Fruit fly (Drosophila melanogaster) whole organism, embryonic: ENCODE data around the gene mbm.
A peak's percentile ranks its signal among the peaks of the same experiment; 100 is the strongest.

Experiments used
- Blimp-1 ChIP-seq: fragments of 200-800 bp; sonication (Bioruptor generic); optimal IDR thresholded peaks from 3 replicates; lab custom pipeline; 2018; ENCODE audit warnings: missing biosample characterization, missing genetic modification characterization, mild to moderate bottlenecking, moderate library complexity, missing genetic modification reagents
- CG10274 ChIP-seq: fragments of 200-800 bp; sonication (Bioruptor generic); optimal IDR thresholded peaks from 3 replicates; lab custom pipeline; 2017; ENCODE audit warnings: missing biosample characterization, mild to moderate bottlenecking, missing genetic modification characterization
- CG11247 ChIP-seq: fragments of 200-800 bp; sonication (Bioruptor generic); IDR thresholded peaks from 2 replicates; pipeline ENCODE4 v1.3.6; 2022; ENCODE audit warnings: missing biosample characterization, missing genetic modification characterization
- CG11723 ChIP-seq: fragments of 200-800 bp; sonication (Bioruptor generic); optimal IDR thresholded peaks from 2 replicates; lab custom pipeline; 2017; ENCODE audit warnings: missing biosample characterization, mild to moderate bottlenecking, missing genetic modification characterization
- CG12236 ChIP-seq: fragments of 200-800 bp; sonication (Bioruptor generic); optimal IDR thresholded peaks from 2 replicates; lab custom pipeline; 2016; ENCODE audit warnings: missing biosample characterization, missing genetic modification characterization
- CG12769 ChIP-seq: fragments of 200-800 bp; sonication (Bioruptor generic); optimal IDR thresholded peaks from 2 replicates; lab custom pipeline; 2019; ENCODE audit warnings: missing biosample characterization, mild to moderate bottlenecking, missing genetic modification characterization, moderate library complexity
- CG13296 ChIP-seq: fragments of 200-800 bp; sonication (Bioruptor generic); optimal IDR thresholded peaks from 3 replicates; lab custom pipeline; 2018; ENCODE audit warnings: missing biosample characterization, mild to moderate bottlenecking, missing genetic modification characterization
- CG13894 ChIP-seq: fragments of 200-800 bp; sonication (Bioruptor generic); optimal IDR thresholded peaks from 3 replicates; lab custom pipeline; 2018; ENCODE audit warnings: missing biosample characterization, mild to moderate bottlenecking, missing genetic modification characterization, moderate library complexity
- CG15073 ChIP-seq: fragments of 200-800 bp; sonication (Bioruptor generic); optimal IDR thresholded peaks from 2 replicates; lab custom pipeline; 2016; ENCODE audit warnings: missing biosample characterization, missing genetic modification characterization
- CG15514 ChIP-seq: fragments of 200-800 bp; sonication (Bioruptor generic); optimal IDR thresholded peaks from 3 replicates; lab custom pipeline; 2017; ENCODE audit warnings: missing biosample characterization, missing genetic modification characterization, mild to moderate bottlenecking, moderate library complexity, missing genetic modification reagents
- CG1602 ChIP-seq: fragments of 200-800 bp; sonication (Bioruptor generic); optimal IDR thresholded peaks from 3 replicates; lab custom pipeline; 2016; ENCODE audit warnings: missing biosample characterization, missing genetic modification characterization
- CG16779 ChIP-seq: fragments of 200-800 bp; sonication (Bioruptor generic); IDR thresholded peaks from 2 replicates; pipeline ENCODE4 v1.3.6; 2022; ENCODE audit warnings: missing biosample characterization, missing genetic modification characterization
- CG17186 ChIP-seq: fragments of 200-800 bp; sonication (Bioruptor generic); optimal IDR thresholded peaks from 3 replicates; lab custom pipeline; 2017; ENCODE audit warnings: missing biosample characterization, missing genetic modification reagents, missing genetic modification characterization
- CG17385 ChIP-seq: fragments of 200-800 bp; sonication (Bioruptor generic); optimal IDR thresholded peaks from 3 replicates; lab custom pipeline; 2018; ENCODE audit warnings: missing biosample characterization, mild to moderate bottlenecking, missing genetic modification characterization
- CG18619 ChIP-seq: fragments of 200-800 bp; sonication (Bioruptor generic); optimal IDR thresholded peaks from 3 replicates; lab custom pipeline; 2017; ENCODE audit warnings: missing biosample characterization, mild to moderate bottlenecking, missing genetic modification characterization
- CG2120 ChIP-seq: fragments of 200-800 bp; sonication (Bioruptor generic); optimal IDR thresholded peaks from 3 replicates; lab custom pipeline; 2016; ENCODE audit warnings: missing biosample characterization, missing genetic modification characterization
- CG31365 ChIP-seq: fragments of 200-800 bp; sonication (Bioruptor generic); optimal IDR thresholded peaks from 2 replicates; lab custom pipeline; 2018; ENCODE audit warnings: missing biosample characterization, mild to moderate bottlenecking, missing genetic modification characterization
- CG3163 ChIP-seq: fragments of 200-800 bp; sonication (Bioruptor generic); optimal IDR thresholded peaks from 3 replicates; lab custom pipeline; 2016; ENCODE audit warnings: missing biosample characterization, missing genetic modification characterization
- CG3281 ChIP-seq: fragments of 200-800 bp; sonication (Bioruptor generic); optimal IDR thresholded peaks from 3 replicates; lab custom pipeline; 2017; ENCODE audit warnings: missing biosample characterization, mild to moderate bottlenecking, missing genetic modification characterization
- CG33213 ChIP-seq: fragments of 200-800 bp; sonication (Bioruptor generic); optimal IDR thresholded peaks from 3 replicates; lab custom pipeline; 2016; ENCODE audit warnings: missing biosample characterization, missing genetic modification characterization
- CG3726 ChIP-seq: fragments of 200-800 bp; sonication (Bioruptor generic); IDR thresholded peaks from 3 replicates; pipeline ENCODE4, ENCODE4 v1.3.6; 2022; ENCODE audit warnings: missing biosample characterization, missing genetic modification characterization
- CG42726 ChIP-seq: fragments of 200-800 bp; sonication (Bioruptor generic); IDR thresholded peaks from 2 replicates; pipeline ENCODE4 v1.3.6; 2022; ENCODE audit warnings: missing biosample characterization, missing genetic modification characterization; ENCODE audit not compliant: partially characterized antibody
- CG7786 ChIP-seq: fragments of 200-800 bp; sonication (Bioruptor generic); optimal IDR thresholded peaks from 2 replicates; lab custom pipeline; 2016; ENCODE audit warnings: missing biosample characterization, missing genetic modification characterization
- CG7963 ChIP-seq: fragments of 200-800 bp; sonication (Bioruptor generic); IDR thresholded peaks from 3 replicates; pipeline ENCODE4 v1.3.6; 2022; ENCODE audit warnings: missing biosample characterization, missing genetic modification characterization; ENCODE audit not compliant: partially characterized antibody
- CG8388 ChIP-seq: fragments of 200-800 bp; sonication (Bioruptor generic); optimal IDR thresholded peaks from 2 replicates; lab custom pipeline; 2019; ENCODE audit warnings: missing biosample characterization, mild to moderate bottlenecking, missing genetic modification characterization, moderate library complexity
- CTCF ChIP-seq: fragments of 200-800 bp; sonication (Bioruptor generic); optimal IDR thresholded peaks from 2 replicates; lab custom pipeline; 2017; ENCODE audit warnings: missing biosample characterization, mild to moderate bottlenecking, missing genetic modification characterization, moderate library complexity
- Chrac-16 ChIP-seq: fragments of 200-800 bp; sonication (Bioruptor generic); optimal IDR thresholded peaks from 3 replicates; lab custom pipeline; 2016; ENCODE audit warnings: missing biosample characterization, missing genetic modification characterization
- Dbx ChIP-seq: fragments of 200-800 bp; sonication (Bioruptor generic); IDR thresholded peaks from 3 replicates; pipeline ENCODE4 v1.3.6; 2022; ENCODE audit warnings: missing biosample characterization, missing genetic modification characterization
- E2f1 ChIP-seq: fragments of 200-800 bp; sonication (Bioruptor generic); IDR thresholded peaks from 2 replicates; pipeline ENCODE4 v1.3.6; 2022; ENCODE audit warnings: missing biosample characterization, missing genetic modification characterization
- Hsf ChIP-seq: fragments of 200-800 bp; sonication (Bioruptor generic); optimal IDR thresholded peaks from 3 replicates; lab custom pipeline; 2016; ENCODE audit warnings: missing biosample characterization, missing genetic modification characterization
- Lim3 ChIP-seq: fragments of 200-800 bp; sonication (Bioruptor generic); IDR thresholded peaks from 2 replicates; pipeline ENCODE4 v1.3.6; 2022; ENCODE audit warnings: missing biosample characterization, missing genetic modification characterization
- Meics ChIP-seq: fragments of 200-800 bp; sonication (Bioruptor generic); optimal IDR thresholded peaks from 2 replicates; lab custom pipeline; 2017; ENCODE audit warnings: missing biosample characterization, mild to moderate bottlenecking, missing genetic modification characterization
- Mes4 ChIP-seq: fragments of 200-800 bp; sonication (Bioruptor generic); optimal IDR thresholded peaks from 2 replicates; lab custom pipeline; 2016; ENCODE audit warnings: missing biosample characterization, missing genetic modification characterization
- Sin3A ChIP-seq: fragments of >200 bp; optimal IDR thresholded peaks from 2 replicates; lab custom pipeline; 2018
- Trl ChIP-seq, 3 experiments: fragments of >200 bp in 2 of 3; fragments of 200-800 bp in 1 of 3; sonication (Bioruptor generic) in 1 of 3; optimal IDR thresholded peaks; 2 replicates in 1 of 3; 3 replicates in 2 of 3; lab custom pipeline; 2016 to 2017; ENCODE audit warnings: missing biosample characterization in 1 of 3, missing genetic modification characterization in 1 of 3
- bab2 ChIP-seq: fragments of 200-800 bp; sonication (Bioruptor generic); optimal IDR thresholded peaks from 2 replicates; lab custom pipeline; 2016; ENCODE audit warnings: missing biosample characterization, missing genetic modification characterization
- bbx ChIP-seq: fragments of 200-800 bp; sonication (Bioruptor generic); IDR thresholded peaks from 2 replicates; pipeline ENCODE4 v1.3.6; 2022; ENCODE audit warnings: missing biosample characterization, missing genetic modification characterization; ENCODE audit not compliant: partially characterized antibody
- cas ChIP-seq: fragments of 200-800 bp; sonication (Bioruptor generic); IDR thresholded peaks from 2 replicates; pipeline ENCODE4 v1.3.6; 2022; ENCODE audit warnings: missing biosample characterization, missing genetic modification characterization
- crol ChIP-seq: fragments of 200-800 bp; sonication (Bioruptor generic); IDR thresholded peaks from 2 replicates; pipeline ENCODE4 v1.3.6; 2022; ENCODE audit warnings: missing biosample characterization, missing genetic modification characterization
- eve ChIP-seq, 2 experiments: fragments of >200 bp; optimal IDR thresholded peaks; 2 replicates each; lab custom pipeline; 2017; ENCODE audit warnings: missing biosample characterization in 2 of 2, missing genetic modification characterization in 2 of 2
- gce ChIP-seq: fragments of 200-800 bp; sonication (Bioruptor generic); IDR thresholded peaks from 3 replicates; pipeline ENCODE4 v1.3.6; 2022; ENCODE audit warnings: missing biosample characterization, missing genetic modification characterization
- gem ChIP-seq: fragments of 200-800 bp; sonication (Bioruptor generic); optimal IDR thresholded peaks from 2 replicates; lab custom pipeline; 2019; ENCODE audit warnings: missing biosample characterization, mild to moderate bottlenecking, missing genetic modification characterization, moderate library complexity
- ham ChIP-seq: fragments of 200-800 bp; sonication (Bioruptor generic); IDR thresholded peaks from 2 replicates; pipeline ENCODE4 v1.3.6; 2022; ENCODE audit warnings: missing biosample characterization, missing genetic modification characterization
- lilli ChIP-seq: fragments of 200-800 bp; sonication (Bioruptor generic); optimal IDR thresholded peaks from 3 replicates; lab custom pipeline; 2016; ENCODE audit warnings: missing biosample characterization, missing genetic modification characterization
- nom ChIP-seq: fragments of 200-800 bp; sonication (Bioruptor generic); optimal IDR thresholded peaks from 2 replicates; lab custom pipeline; 2017; ENCODE audit warnings: missing biosample characterization, missing genetic modification characterization, mild to moderate bottlenecking, moderate library complexity, missing genetic modification reagents
- rib ChIP-seq: fragments of 200-800 bp; sonication (Bioruptor generic); IDR thresholded peaks from 2 replicates; pipeline ENCODE4 v1.3.6; 2022; ENCODE audit warnings: missing biosample characterization, missing genetic modification characterization
- ssp ChIP-seq: fragments of 200-800 bp; sonication (Bioruptor generic); IDR thresholded peaks from 2 replicates; pipeline ENCODE4 v1.3.6; 2022; ENCODE audit warnings: missing biosample characterization, missing genetic modification characterization
- stwl ChIP-seq: fragments of 200-800 bp; sonication (Bioruptor generic); optimal IDR thresholded peaks from 3 replicates; lab custom pipeline; 2018; ENCODE audit warnings: missing biosample characterization, mild to moderate bottlenecking, missing genetic modification characterization, moderate library complexity
- vvl ChIP-seq: fragments of 200-800 bp; sonication (Bioruptor generic); IDR thresholded peaks from 2 replicates; pipeline ENCODE4 v1.3.6; 2022; ENCODE audit warnings: missing biosample characterization, missing genetic modification characterization

mbm gene

DNA sequence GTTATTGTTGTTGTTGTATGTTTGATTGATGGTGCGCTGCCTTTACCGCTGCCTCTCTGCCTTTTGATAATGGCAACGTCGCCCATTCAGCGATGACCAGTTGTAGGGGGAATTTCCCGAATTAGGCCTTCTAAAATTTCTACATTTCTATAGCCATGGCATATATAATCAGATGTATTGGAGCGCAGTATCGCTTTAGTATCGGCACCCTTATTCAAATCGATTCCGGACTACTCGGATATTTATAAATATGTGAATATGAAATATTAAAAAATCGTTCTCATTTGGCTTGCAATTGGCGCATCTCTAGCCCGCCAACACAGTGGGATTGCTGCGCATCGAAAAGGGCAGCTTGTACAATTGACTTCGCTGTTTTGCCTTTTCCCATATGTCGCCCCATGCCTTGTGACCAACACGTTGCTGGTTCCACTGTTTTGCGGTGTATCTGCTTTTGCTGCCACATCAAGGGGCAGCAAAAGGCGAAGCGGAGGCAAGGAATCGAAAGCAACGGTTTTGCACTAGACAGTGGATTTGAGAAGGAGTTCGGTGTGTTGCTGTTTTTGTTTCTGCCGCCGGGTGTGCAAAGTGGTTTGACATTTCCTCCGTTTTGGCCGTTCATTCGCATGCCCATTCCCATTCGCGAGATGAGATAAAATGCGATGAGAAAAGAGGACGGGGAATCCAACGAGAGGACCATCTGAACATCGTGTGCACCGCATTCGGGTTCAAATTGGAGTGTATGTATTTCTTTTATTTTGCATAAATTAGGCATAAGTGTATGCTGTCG is 48.7 kb downstream of the mbm start (continued):
- TF ChIP-seq CG2120 (GFP tag; lab: Kevin White, UChicago) (peak; percentile 80), gem (tag; lab: Kevin White, UChicago) (peak; percentile 73), cas (GFP tag; lab: Robert Waterston, UW) (no peak), vvl (GFP tag; lab: Robert Waterston, UW) (peak; percentile 49; the same call in 1 of the 2 replicates), CG1602 (GFP tag; lab: Kevin White, UChicago) (peak; percentile 41), CG3726 (GFP tag; lab: Robert Waterston, UW) (0 out of 3 replicates have a peak, but pooled peaks have one; percentile 60), CG10274 (GFP tag; lab: Kevin White, UChicago) (no peak), Blimp-1 (GFP tag; lab: Kevin White, UChicago) (no peak), CG42726 (GFP tag; lab: Robert Waterston, UW) (no peak), E2f1 (GFP tag; lab: Robert Waterston, UW) (peak; percentile 25; the same call in 1 of the 2 replicates), CG7963 (GFP tag; lab: Robert Waterston, UW) (no peak), Chrac-16 (GFP tag; lab: Kevin White, UChicago) (peak; percentile 67), CG33213 (peak; percentile 24), CG3281 (no peak), CG13296 (GFP tag; lab: Kevin White, UChicago) (peak; percentile 72), CG15073 (GFP tag; lab: Kevin White, UChicago) (no peak), ssp (GFP tag; lab: Robert Waterston, UW) (peak; percentile 32; the same call in 1 of the 2 replicates), stwl (tag; lab: Kevin White, UChicago) (no peak), CG17186 (no peak), CTCF (GFP tag; lab: Kevin White, UChicago) (peak; percentile 18), CG18619 (GFP tag; lab: Kevin White, UChicago) (peak; percentile 71), lilli (GFP tag; lab: Kevin White, UChicago) (peak; percentile 76), CG12236 (GFP tag; lab: Kevin White, UChicago) (no peak), CG8388 (GFP tag; lab: Kevin White, UChicago) (no peak), bab2 (GFP tag; lab: Kevin White, UChicago) (peak; percentile 32), eve (GFP tag; optimal IDR thresholded peaks at IDR 0.05; lab: Kevin White, UChicago) (no peak), Meics (GFP tag; lab: Kevin White, UChicago) (peak; percentile 74), CG3163 (GFP tag; lab: Kevin White, UChicago) (no peak), Dbx (peak; percentile 52; the same call in 1 of the 3 replicates), Hsf (peak; percentile 47), CG13894 (tag; lab: Kevin White, UChicago) (peak; percentile 82), ham (GFP tag; lab: Robert Waterston, UW) (no peak), Mes4 (GFP tag; lab: Kevin White, UChicago) (no peak), CG16779 (GFP tag; lab: Robert Waterston, UW) (peak; percentile 46; the same call in 1 of the 2 replicates), CG12769 (tag; lab: Kevin White, UChicago) (peak; percentile 77), CG11723 (GFP tag; lab: Kevin White, UChicago) (no peak), CG31365 (tag; lab: Kevin White, UChicago) (no peak), Trl (optimal IDR thresholded peaks at IDR 0.05; lab: Kevin White, UChicago) (no peak), Trl (GFP tag; optimal IDR thresholded peaks at IDR 0.05; lab: Kevin White, UChicago) (no peak), nom (GFP tag; lab: Kevin White, UChicago) (peak; percentile 85), Lim3 (GFP tag; lab: Robert Waterston, UW) (no peak), Sin3A (lab: Kevin White, UChicago) (no peak), bbx (GFP tag; lab: Robert Waterston, UW) (no peak; the same call in 1 of the 2 replicates), CG11247 (peak; percentile 37; the same call in 1 of the 2 replicates), crol (no peak; the same call in none of the 2 replicates), CG7786 (peak; percentile 27), CG17385 (peak; percentile 46), CG15514 (GFP tag; lab: Kevin White, UChicago) (peak; percentile 54), gce (GFP tag; lab: Robert Waterston, UW) (no peak), rib (0 out of 2 replicates have a peak, but pooled peaks have one; percentile 18)
